Fruit fly (Drosophila melanogaster) whole organism, prepupa: ENCODE measurements around the gene Tbcd.

Experiments used
- Blimp-1 ChIP-seq: fragments of 200-800 bp; sonication (Bioruptor generic); optimal IDR thresholded peaks from 3 replicates; lab custom pipeline; 2017; ENCODE audit warnings: missing biosample characterization, missing genetic modification characterization, mild to moderate bottlenecking, moderate library complexity, missing genetic modification reagents
- CG10631 ChIP-seq: fragments of 200-800 bp; sonication (Bioruptor generic); optimal IDR thresholded peaks from 2 replicates; lab custom pipeline; 2016; ENCODE audit warnings: missing biosample characterization, missing genetic modification characterization
- CG10669 ChIP-seq: fragments of 200-800 bp; sonication (Bioruptor generic); optimal IDR thresholded peaks from 3 replicates; lab custom pipeline; 2018; ENCODE audit warnings: missing biosample characterization, mild to moderate bottlenecking, missing genetic modification characterization, moderate library complexity
- CG11294 ChIP-seq: fragments of 200-800 bp; sonication (Bioruptor generic); IDR thresholded peaks from 2 replicates; pipeline ENCODE4 v1.3.6; 2022; ENCODE audit warnings: missing biosample characterization, missing genetic modification characterization
- CG11762 ChIP-seq: fragments of 200-800 bp; sonication (Bioruptor generic); optimal IDR thresholded peaks from 3 replicates; lab custom pipeline; 2016; ENCODE audit warnings: missing biosample characterization, missing genetic modification characterization; ENCODE audit not compliant: insufficient read depth
- CG11902 ChIP-seq: fragments of 200-800 bp; sonication (Bioruptor generic); optimal IDR thresholded peaks from 3 replicates; lab custom pipeline; 2016; ENCODE audit warnings: missing biosample characterization, missing genetic modification characterization
- CG15336 ChIP-seq: fragments of 200-800 bp; sonication (Bioruptor generic); IDR thresholded peaks from 2 replicates; pipeline ENCODE4 v1.3.6; 2022; ENCODE audit warnings: missing biosample characterization, missing genetic modification characterization
- CG1621 ChIP-seq: fragments of 200-800 bp; sonication (Bioruptor generic); optimal IDR thresholded peaks from 3 replicates; lab custom pipeline; 2018; ENCODE audit warnings: missing biosample characterization, mild to moderate bottlenecking, missing genetic modification characterization
- CG16779 ChIP-seq: fragments of 200-800 bp; sonication (Bioruptor generic); optimal IDR thresholded peaks from 3 replicates; lab custom pipeline; 2017; ENCODE audit warnings: missing biosample characterization, mild to moderate bottlenecking, missing genetic modification characterization
- CG3032 ChIP-seq: fragments of 200-800 bp; optimal IDR thresholded peaks from 2 replicates; lab custom pipeline; 2019; ENCODE audit warnings: missing biosample characterization, mild to moderate bottlenecking, missing genetic modification characterization, moderate library complexity
- CG32006 ChIP-seq: fragments of 200-800 bp; sonication (Bioruptor generic); optimal IDR thresholded peaks from 3 replicates; lab custom pipeline; 2017; ENCODE audit warnings: missing biosample characterization, mild to moderate bottlenecking, missing genetic modification characterization
- CG3919 ChIP-seq: fragments of 200-800 bp; sonication (Bioruptor generic); optimal IDR thresholded peaks from 3 replicates; lab custom pipeline; 2016; ENCODE audit warnings: missing biosample characterization, missing genetic modification characterization
- CG4318 ChIP-seq: fragments of 200-800 bp; sonication (Bioruptor generic); optimal IDR thresholded peaks from 3 replicates; lab custom pipeline; 2017; ENCODE audit warnings: missing biosample characterization, mild to moderate bottlenecking, missing genetic modification characterization
- CG6792 ChIP-seq: fragments of 200-800 bp; sonication (Bioruptor generic); optimal IDR thresholded peaks from 3 replicates; lab custom pipeline; 2016; ENCODE audit warnings: missing biosample characterization, missing genetic modification characterization
- CG6808 ChIP-seq: fragments of 200-800 bp; sonication (Bioruptor generic); optimal IDR thresholded peaks from 3 replicates; lab custom pipeline; 2017; ENCODE audit warnings: missing biosample characterization, missing genetic modification characterization, mild to moderate bottlenecking, moderate library complexity, missing genetic modification reagents
- CG6854 ChIP-seq: fragments of 200-800 bp; sonication (Bioruptor generic); optimal IDR thresholded peaks from 2 replicates; lab custom pipeline; 2017; ENCODE audit warnings: missing biosample characterization, mild to moderate bottlenecking, missing genetic modification characterization
- CG8119 ChIP-seq: fragments of 200-800 bp; sonication (Bioruptor generic); IDR thresholded peaks from 3 replicates; pipeline ENCODE4 v1.3.6; 2022; ENCODE audit warnings: missing biosample characterization, missing genetic modification characterization
- CG8319 ChIP-seq: fragments of 200-800 bp; sonication (Bioruptor generic); optimal IDR thresholded peaks from 3 replicates; lab custom pipeline; 2016; ENCODE audit warnings: missing biosample characterization, missing genetic modification characterization
- CG8632 ChIP-seq: fragments of 200-800 bp; sonication (Bioruptor generic); optimal IDR thresholded peaks from 3 replicates; lab custom pipeline; 2016; ENCODE audit warnings: missing biosample characterization, missing genetic modification characterization
- CG9139 ChIP-seq: fragments of 200-800 bp; sonication (Bioruptor generic); optimal IDR thresholded peaks from 3 replicates; lab custom pipeline; 2017; ENCODE audit warnings: missing biosample characterization, mild to moderate bottlenecking, missing genetic modification characterization
- Eip93F ChIP-seq: fragments of 200-800 bp; sonication (Bioruptor generic); optimal IDR thresholded peaks from 2 replicates; lab custom pipeline; 2016; ENCODE audit warnings: missing biosample characterization, mild to moderate bottlenecking, missing genetic modification characterization
- Ets21C ChIP-seq: fragments of 200-800 bp; sonication (Bioruptor generic); optimal IDR thresholded peaks from 3 replicates; lab custom pipeline; 2016; ENCODE audit warnings: missing biosample characterization, missing genetic modification characterization
- Ets96B ChIP-seq: fragments of 200-800 bp; optimal IDR thresholded peaks from 2 replicates; lab custom pipeline; 2019; ENCODE audit warnings: missing biosample characterization, mild to moderate bottlenecking, missing genetic modification characterization, moderate library complexity
- Gug ChIP-seq: fragments of 200-800 bp; sonication (Bioruptor generic); IDR thresholded peaks from 2 replicates; pipeline ENCODE4 v1.3.6; 2022; ENCODE audit warnings: missing biosample characterization, missing genetic modification characterization
- Hr39 ChIP-seq: fragments of 200-800 bp; sonication (Bioruptor generic); optimal IDR thresholded peaks from 2 replicates; lab custom pipeline; 2016; ENCODE audit warnings: missing biosample characterization, missing genetic modification characterization
- Hr4 ChIP-seq: fragments of 200-800 bp; sonication (Bioruptor generic); optimal IDR thresholded peaks from 3 replicates; lab custom pipeline; 2016; ENCODE audit warnings: missing biosample characterization, missing genetic modification characterization
- Lpt ChIP-seq: fragments of 200-800 bp; sonication (Bioruptor generic); optimal IDR thresholded peaks from 3 replicates; lab custom pipeline; 2016; ENCODE audit warnings: missing biosample characterization, missing genetic modification characterization
- Met ChIP-seq: fragments of 200-800 bp; sonication (Bioruptor generic); optimal IDR thresholded peaks from 3 replicates; lab custom pipeline; 2016; ENCODE audit warnings: missing biosample characterization, missing genetic modification characterization
- OdsH ChIP-seq: fragments of 200-800 bp; sonication (Bioruptor generic); optimal IDR thresholded peaks from 3 replicates; lab custom pipeline; 2016; ENCODE audit warnings: missing biosample characterization, missing genetic modification characterization
- Sox15 ChIP-seq: fragments of 200-800 bp; sonication (Bioruptor generic); optimal IDR thresholded peaks from 3 replicates; lab custom pipeline; 2016; ENCODE audit warnings: missing biosample characterization, missing genetic modification characterization
- achi ChIP-seq: fragments of 200-800 bp; sonication (Bioruptor generic); optimal IDR thresholded peaks from 3 replicates; lab custom pipeline; 2016; ENCODE audit warnings: missing biosample characterization, missing genetic modification characterization
- acj6 ChIP-seq: fragments of 200-800 bp; sonication (Bioruptor generic); optimal IDR thresholded peaks from 3 replicates; lab custom pipeline; 2016; ENCODE audit warnings: missing biosample characterization, missing genetic modification characterization
- cyc ChIP-seq: fragments of 200-800 bp; sonication (Bioruptor generic); optimal IDR thresholded peaks from 3 replicates; lab custom pipeline; 2016; ENCODE audit warnings: missing biosample characterization, missing genetic modification characterization
- dac ChIP-seq: fragments of 200-800 bp; sonication (Bioruptor generic); optimal IDR thresholded peaks from 2 replicates; lab custom pipeline; 2017; ENCODE audit warnings: missing biosample characterization, mild to moderate bottlenecking, missing genetic modification characterization
- dsx ChIP-seq: fragments of 200-800 bp; optimal IDR thresholded peaks from 3 replicates; lab custom pipeline; 2019; ENCODE audit warnings: missing biosample characterization, mild to moderate bottlenecking, missing genetic modification characterization, moderate library complexity; ENCODE audit not compliant: poor library complexity, severe bottlenecking
- eg ChIP-seq: fragments of 200-800 bp; sonication (Bioruptor generic); IDR thresholded peaks from 3 replicates; pipeline ENCODE4 v1.3.6; 2022; ENCODE audit warnings: missing biosample characterization, missing genetic modification characterization
- esn ChIP-seq: fragments of 200-800 bp; sonication (Bioruptor generic); optimal IDR thresholded peaks from 2 replicates; lab custom pipeline; 2016; ENCODE audit warnings: missing biosample characterization, mild to moderate bottlenecking, missing genetic modification characterization, moderate library complexity
- fd59A ChIP-seq: fragments of 200-800 bp; sonication (Bioruptor generic); optimal IDR thresholded peaks from 2 replicates; lab custom pipeline; 2017; ENCODE audit warnings: missing biosample characterization, mild to moderate bottlenecking, missing genetic modification characterization, missing genetic modification reagents
- fd85E ChIP-seq: fragments of 200-800 bp; sonication (Bioruptor generic); optimal IDR thresholded peaks from 3 replicates; lab custom pipeline; 2016; ENCODE audit warnings: missing biosample characterization, missing genetic modification characterization
- fkh ChIP-seq: fragments of 200-800 bp; sonication (Bioruptor generic); optimal IDR thresholded peaks from 3 replicates; lab custom pipeline; 2017; ENCODE audit warnings: missing biosample characterization, mild to moderate bottlenecking, missing genetic modification characterization, moderate library complexity
- lz ChIP-seq: fragments of 200-800 bp; sonication (Bioruptor generic); optimal IDR thresholded peaks from 3 replicates; lab custom pipeline; 2016; ENCODE audit warnings: missing biosample characterization, missing genetic modification characterization
- net ChIP-seq: fragments of 200-800 bp; sonication (Bioruptor generic); optimal IDR thresholded peaks from 3 replicates; lab custom pipeline; 2016; ENCODE audit warnings: missing biosample characterization, missing genetic modification characterization
- pdm3 ChIP-seq: fragments of 200-800 bp; sonication (Bioruptor generic); optimal IDR thresholded peaks from 3 replicates; lab custom pipeline; 2016; ENCODE audit warnings: missing biosample characterization, missing genetic modification characterization
- salr ChIP-seq, 2 experiments: fragments of 200-800 bp; sonication (Bioruptor generic); optimal IDR thresholded peaks; 3 replicates each; lab custom pipeline; 2016 to 2018; ENCODE audit warnings: missing biosample characterization in 2 of 2, missing genetic modification characterization in 2 of 2, mild to moderate bottlenecking in 1 of 2
- spab ChIP-seq: fragments of 200-800 bp; sonication (Bioruptor generic); optimal IDR thresholded peaks from 2 replicates; lab custom pipeline; 2017; ENCODE audit warnings: missing biosample characterization, mild to moderate bottlenecking, missing genetic modification characterization, missing genetic modification reagents
- ss ChIP-seq, 2 experiments: fragments of 200-800 bp; sonication (Bioruptor generic); optimal IDR thresholded peaks; 2 replicates in 1 of 2; 3 replicates in 1 of 2; lab custom pipeline; 2017 to 2018; ENCODE audit warnings: mild to moderate bottlenecking in 2 of 2, missing biosample characterization in 2 of 2, missing genetic modification characterization in 2 of 2, moderate library complexity in 1 of 2

Gene Tbcd

DNA sequence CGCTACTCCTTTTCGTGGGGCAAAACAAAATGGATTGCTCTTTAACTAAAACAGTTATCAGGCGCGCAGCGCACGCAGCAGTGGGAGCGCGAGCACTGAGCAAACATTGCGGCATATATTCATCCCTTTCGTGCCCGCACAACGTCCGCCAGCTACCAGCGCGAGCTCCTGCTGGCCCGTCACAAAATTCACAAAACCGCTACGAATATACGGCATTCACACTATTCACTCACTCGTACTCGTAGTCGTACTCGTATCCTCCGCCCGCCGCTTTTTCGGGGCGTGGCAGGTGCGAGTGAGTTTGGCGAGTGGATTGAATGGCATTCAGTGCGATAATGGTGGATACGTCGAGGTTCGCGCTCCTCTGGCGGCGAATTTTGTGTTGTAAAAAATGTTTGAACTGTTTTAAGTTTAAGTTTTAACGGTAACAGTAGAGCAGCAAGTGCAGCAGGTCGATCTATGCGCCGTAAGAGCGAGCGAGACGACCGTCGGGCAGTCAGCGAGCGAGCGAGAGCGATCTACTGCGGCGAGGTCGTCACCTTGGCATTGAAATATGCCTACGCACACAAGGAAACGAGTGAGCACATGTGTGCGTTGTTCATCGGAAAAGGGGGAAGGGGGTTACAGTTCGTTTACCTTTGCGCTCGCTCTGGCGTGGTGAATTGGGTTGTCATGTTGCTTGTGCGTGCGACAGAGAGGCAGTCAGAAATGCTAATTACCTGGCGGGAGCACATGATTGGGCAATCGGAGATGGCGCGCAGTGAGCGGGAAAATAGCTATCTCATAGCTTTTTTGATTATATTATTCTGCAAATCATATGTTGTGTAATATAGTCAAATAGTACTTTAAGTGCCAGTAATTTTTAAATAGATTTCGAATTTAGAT lies 49.5 kb downstream of the Tbcd start (continued):
- TF ChIP-seq CG1621 (tag; lab: Kevin White, UChicago) = peak; percentile 93
- TF ChIP-seq Eip93F = no peak
- TF ChIP-seq Ets96B (tag; lab: Kevin White, UChicago) = peak; percentile 44
- peak; percentile 77 for TF ChIP-seq Hr39
- peak; percentile 23 for TF ChIP-seq CG6792 (GFP tag; lab: Kevin White, UChicago)
- TF ChIP-seq Gug (GFP tag; lab: Robert Waterston, UW) = no peak
- TF ChIP-seq CG6808 (GFP tag; lab: Kevin White, UChicago) = peak; percentile 55
- peak; percentile 31 for TF ChIP-seq CG3032
- TF ChIP-seq CG6854 = peak; percentile 43
- TF ChIP-seq salr (GFP tag; optimal IDR thresholded peaks at IDR 0.05; lab: Kevin White, UChicago) = peak in 1 of 2 experiments; percentile 77
- TF ChIP-seq CG8319 (GFP tag; lab: Kevin White, UChicago) = peak; percentile 31
- peak; percentile 67 for TF ChIP-seq CG32006 (GFP tag; lab: Kevin White, UChicago)
- peak; percentile 65 for TF ChIP-seq CG16779 (tag; lab: Kevin White, UChicago)
- peak; percentile 60 for TF ChIP-seq dsx (GFP tag; lab: Kevin White, UChicago)
- peak; percentile 32 for TF ChIP-seq CG3919 (GFP tag; lab: Kevin White, UChicago)
- TF ChIP-seq net = peak; percentile 47
- peak; percentile 34 for TF ChIP-seq dac (GFP tag; lab: Kevin White, UChicago)
- no peak for TF ChIP-seq CG11294 (GFP tag; lab: Robert Waterston, UW)
- no peak for TF ChIP-seq CG8119
- peak; percentile 0 for TF ChIP-seq fd59A (GFP tag; lab: Kevin White, UChicago)
- peak; percentile 68 for TF ChIP-seq OdsH (GFP tag; lab: Kevin White, UChicago)
- TF ChIP-seq CG10631 (GFP tag; lab: Kevin White, UChicago) = peak; percentile 74
- TF ChIP-seq esn = peak; percentile 52
- peak; percentile 9 for TF ChIP-seq CG10669
- peak; percentile 67 for TF ChIP-seq achi (GFP tag; lab: Kevin White, UChicago)
- peak; percentile 61 for TF ChIP-seq lz (GFP tag; lab: Kevin White, UChicago)
- TF ChIP-seq fd85E (GFP tag; lab: Kevin White, UChicago) = no peak
- peak; percentile 41 for TF ChIP-seq Lpt (GFP tag; lab: Kevin White, UChicago)
- peak; percentile 52 for TF ChIP-seq Ets21C (GFP tag; lab: Kevin White, UChicago)
- TF ChIP-seq Sox15 (GFP tag; lab: Kevin White, UChicago) = no peak
- TF ChIP-seq CG11902 (GFP tag; lab: Kevin White, UChicago) = no peak
- peak; percentile 37 for TF ChIP-seq CG4318 (GFP tag; lab: Kevin White, UChicago)
- TF ChIP-seq Hr4 (GFP tag; lab: Kevin White, UChicago) = peak; percentile 46
- peak; percentile 21 for TF ChIP-seq Blimp-1 (GFP tag; lab: Kevin White, UChicago)

DNA sequence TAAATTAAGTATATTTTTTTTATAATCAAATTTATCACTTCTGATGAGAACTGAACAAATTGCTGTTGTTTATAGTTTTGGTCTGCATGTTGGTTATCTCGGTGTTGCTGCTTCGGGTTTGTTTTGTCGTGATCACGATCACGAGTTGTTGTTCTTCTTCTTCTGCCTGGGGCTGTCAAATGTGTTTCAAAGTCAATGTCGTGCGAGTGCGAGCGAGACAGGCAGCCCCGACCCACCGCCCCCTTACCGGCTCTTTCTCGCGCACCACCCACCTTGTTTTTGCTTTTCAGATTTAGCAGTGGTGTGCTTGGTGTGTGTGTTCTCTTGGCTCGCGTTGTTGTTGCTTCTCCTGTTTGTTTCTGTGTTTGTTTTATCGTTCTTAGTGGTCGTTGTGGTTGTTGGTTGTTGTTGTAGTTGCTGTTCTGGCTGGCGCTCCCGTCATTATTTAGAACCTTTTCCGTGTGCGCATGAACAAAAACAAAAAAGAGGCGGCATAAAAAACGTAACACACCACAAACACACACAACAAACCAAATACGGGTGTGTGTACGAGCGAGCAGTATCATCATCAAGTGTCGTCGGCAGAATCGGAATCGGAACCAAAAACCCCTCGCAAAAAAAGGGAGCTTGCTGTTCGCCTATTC lies 50.3 kb downstream of the Tbcd start, which contains the start of gene COX7AL2:
TSS of gene COX7AL2 (minus strand) at position 438 of the 644 bp plus-strand sequence.
- TF ChIP-seq Met = no peak
- TF ChIP-seq CG11762 (GFP tag; lab: Kevin White, UChicago) = no peak
- no peak for TF ChIP-seq cyc
- no peak for TF ChIP-seq Ets96B (tag; lab: Kevin White, UChicago)
- TF ChIP-seq ss (GFP tag; optimal IDR thresholded peaks at IDR 0.05; lab: Kevin White, UChicago) = no peak
- TF ChIP-seq net = no peak
- TF ChIP-seq CG6808 (GFP tag; lab: Kevin White, UChicago) = no peak
- no peak for TF ChIP-seq CG15336 (GFP tag; lab: Robert Waterston, UW)
- TF ChIP-seq pdm3 (GFP tag; lab: Kevin White, UChicago) = no peak
- TF ChIP-seq spab (GFP tag; lab: Kevin White, UChicago) = no peak
- TF ChIP-seq eg = no peak
- TF ChIP-seq CG3919 (GFP tag; lab: Kevin White, UChicago) = no peak
- TF ChIP-seq CG6792 (GFP tag; lab: Kevin White, UChicago) = no peak
- no peak for TF ChIP-seq CG11294 (GFP tag; lab: Robert Waterston, UW)
- TF ChIP-seq CG9139 (GFP tag; lab: Kevin White, UChicago) = no peak
- TF ChIP-seq CG8632 (GFP tag; lab: Kevin White, UChicago) = peak; percentile 33
- peak; percentile 61 for TF ChIP-seq fkh (GFP tag; lab: Kevin White, UChicago)
- TF ChIP-seq acj6 (GFP tag; lab: Kevin White, UChicago) = no peak
- peak; percentile 10 for TF ChIP-seq fd59A (GFP tag; lab: Kevin White, UChicago)
- no peak for TF ChIP-seq CG6854
- no peak for TF ChIP-seq CG8319 (GFP tag; lab: Kevin White, UChicago)
- no peak for TF ChIP-seq CG1621 (tag; lab: Kevin White, UChicago)
- no peak for TF ChIP-seq Sox15 (GFP tag; lab: Kevin White, UChicago)
- no peak for TF ChIP-seq Ets21C (GFP tag; lab: Kevin White, UChicago)
- no peak for TF ChIP-seq Eip93F
